Fruit fly (Drosophila melanogaster) whole organism, embryonic: ENCODE data around the gene CG7912.
A peak's percentile ranks its signal among the peaks of the same experiment; 100 is the strongest.

Source experiments
- ATbp ChIP-seq: fragments of 200-800 bp; sonication (Bioruptor generic); optimal IDR thresholded peaks from 2 replicates; lab custom pipeline; 2017; ENCODE audit warnings: missing biosample characterization, mild to moderate bottlenecking, missing genetic modification characterization, missing genetic modification reagents
- Adf1 ChIP-seq: fragments of 200-800 bp; sonication (Bioruptor generic); IDR thresholded peaks from 2 replicates; pipeline ENCODE4 v1.3.6; 2022; ENCODE audit warnings: missing biosample characterization, missing genetic modification characterization
- Aef1 ChIP-seq: fragments of 200-800 bp; sonication (Bioruptor generic); IDR thresholded peaks from 3 replicates; pipeline ENCODE4 v1.3.6; 2022; ENCODE audit warnings: missing biosample characterization, missing genetic modification characterization
- CG12219 ChIP-seq: fragments of 200-800 bp; sonication (Bioruptor generic); optimal IDR thresholded peaks from 3 replicates; lab custom pipeline; 2018; ENCODE audit warnings: missing biosample characterization, mild to moderate bottlenecking, missing genetic modification characterization
- CG1233 ChIP-seq: fragments of 200-800 bp; sonication (Bioruptor generic); optimal IDR thresholded peaks from 4 replicates; lab custom pipeline; 2018; ENCODE audit warnings: missing biosample characterization, mild to moderate bottlenecking, missing genetic modification characterization
- CG12659 ChIP-seq: fragments of 200-800 bp; sonication (Bioruptor generic); optimal IDR thresholded peaks from 3 replicates; lab custom pipeline; 2017; ENCODE audit warnings: mild to moderate bottlenecking, missing biosample characterization, missing genetic modification reagents, missing genetic modification characterization
- CG13296 ChIP-seq: fragments of 200-800 bp; sonication (Bioruptor generic); optimal IDR thresholded peaks from 3 replicates; lab custom pipeline; 2018; ENCODE audit warnings: missing biosample characterization, mild to moderate bottlenecking, missing genetic modification characterization
- CG15601 ChIP-seq: fragments of 200-800 bp; sonication (Bioruptor generic); optimal IDR thresholded peaks from 3 replicates; lab custom pipeline; 2019; ENCODE audit warnings: missing biosample characterization, mild to moderate bottlenecking, missing genetic modification characterization, moderate library complexity
- CG1647 ChIP-seq: fragments of 200-800 bp; sonication (Bioruptor generic); optimal IDR thresholded peaks from 3 replicates; lab custom pipeline; 2016; ENCODE audit warnings: missing biosample characterization, missing genetic modification characterization
- CG17186 ChIP-seq: fragments of 200-800 bp; sonication (Bioruptor generic); optimal IDR thresholded peaks from 3 replicates; lab custom pipeline; 2017; ENCODE audit warnings: missing biosample characterization, missing genetic modification reagents, missing genetic modification characterization
- CG2120 ChIP-seq: fragments of 200-800 bp; sonication (Bioruptor generic); optimal IDR thresholded peaks from 3 replicates; lab custom pipeline; 2016; ENCODE audit warnings: missing biosample characterization, missing genetic modification characterization
- CG2875 ChIP-seq: fragments of 200-800 bp; sonication (Bioruptor generic); optimal IDR thresholded peaks from 2 replicates; lab custom pipeline; 2017; ENCODE audit warnings: missing biosample characterization, mild to moderate bottlenecking, missing genetic modification characterization, missing genetic modification reagents
- CG6175 ChIP-seq: fragments of 200-800 bp; sonication (Bioruptor generic); IDR thresholded peaks from 3 replicates; pipeline ENCODE4 v1.3.6; 2022; ENCODE audit warnings: missing biosample characterization, missing genetic modification characterization
- CG7357 ChIP-seq: fragments of 200-800 bp; sonication (Bioruptor generic); IDR thresholded peaks from 3 replicates; pipeline ENCODE4 v1.3.6; 2022; ENCODE audit warnings: missing biosample characterization, missing genetic modification characterization
- CG7372 ChIP-seq: fragments of 200-800 bp; sonication (Bioruptor generic); IDR thresholded peaks from 2 replicates; pipeline ENCODE4 v1.3.6; 2022; ENCODE audit warnings: missing biosample characterization, missing genetic modification characterization
- CG7839 ChIP-seq: fragments of 200-800 bp; sonication (Bioruptor generic); optimal IDR thresholded peaks from 3 replicates; lab custom pipeline; 2018; ENCODE audit warnings: missing biosample characterization, mild to moderate bottlenecking, missing genetic modification characterization, moderate library complexity
- CG7928 ChIP-seq: fragments of 200-800 bp; sonication (Bioruptor generic); optimal IDR thresholded peaks from 2 replicates; lab custom pipeline; 2017; ENCODE audit warnings: missing biosample characterization, mild to moderate bottlenecking, missing genetic modification characterization
- CG8478 ChIP-seq: fragments of >200 bp; optimal IDR thresholded peaks from 2 replicates; lab custom pipeline; 2018
- CG9817 ChIP-seq: fragments of 200-800 bp; sonication (Bioruptor generic); optimal IDR thresholded peaks from 2 replicates; lab custom pipeline; 2018; ENCODE audit warnings: missing biosample characterization, mild to moderate bottlenecking, missing genetic modification characterization, moderate library complexity
- D19B ChIP-seq: fragments of 200-800 bp; sonication (Bioruptor generic); optimal IDR thresholded peaks from 2 replicates; lab custom pipeline; 2017; ENCODE audit warnings: missing biosample characterization, mild to moderate bottlenecking, missing genetic modification characterization
- H15 ChIP-seq: fragments of 200-800 bp; sonication (Bioruptor generic); IDR thresholded peaks from 3 replicates; pipeline ENCODE4 v1.3.6; 2022; ENCODE audit warnings: missing biosample characterization, missing genetic modification characterization
- HmgD ChIP-seq: fragments of 200-800 bp; sonication (Bioruptor generic); optimal IDR thresholded peaks from 3 replicates; lab custom pipeline; 2016; ENCODE audit warnings: missing biosample characterization, missing genetic modification characterization
- Hr78 ChIP-seq, 2 experiments: fragments of 200-800 bp in 1 of 2; fragments of >200 bp in 1 of 2; sonication (Bioruptor generic) in 1 of 2; optimal IDR thresholded peaks; 2 replicates each; lab custom pipeline; 2017 to 2019; ENCODE audit warnings: missing biosample characterization in 2 of 2, missing genetic modification characterization in 2 of 2, mild to moderate bottlenecking in 1 of 2, moderate library complexity in 1 of 2
- Oaz ChIP-seq: fragments of 200-800 bp; sonication (Bioruptor generic); IDR thresholded peaks from 2 replicates; pipeline ENCODE4 v1.3.6; 2022; ENCODE audit warnings: missing biosample characterization, missing genetic modification characterization
- Ravus ChIP-seq: fragments of 200-800 bp; sonication (Bioruptor generic); IDR thresholded peaks from 2 replicates; pipeline ENCODE4 v1.3.6; 2022; ENCODE audit warnings: missing biosample characterization, missing genetic modification characterization
- Rx ChIP-seq: fragments of 200-800 bp; sonication (Bioruptor generic); IDR thresholded peaks from 2 replicates; pipeline ENCODE4 v1.3.6; 2022; ENCODE audit warnings: missing biosample characterization, missing genetic modification characterization
- Scr ChIP-seq: fragments of 200-800 bp; sonication (Bioruptor generic); IDR thresholded peaks from 2 replicates; pipeline ENCODE4 v1.3.6; 2022; ENCODE audit warnings: missing biosample characterization, missing genetic modification characterization; ENCODE audit not compliant: partially characterized antibody
- Six4 ChIP-seq: fragments of 200-800 bp; sonication (Bioruptor generic); optimal IDR thresholded peaks from 2 replicates; lab custom pipeline; 2016; ENCODE audit warnings: missing biosample characterization, missing genetic modification characterization
- Trl ChIP-seq, 3 experiments: fragments of >200 bp in 2 of 3; fragments of 200-800 bp in 1 of 3; sonication (Bioruptor generic) in 1 of 3; optimal IDR thresholded peaks; 2 replicates in 1 of 3; 3 replicates in 2 of 3; lab custom pipeline; 2016 to 2017; ENCODE audit warnings: missing biosample characterization in 1 of 3, missing genetic modification characterization in 1 of 3
- bbx ChIP-seq: fragments of 200-800 bp; sonication (Bioruptor generic); IDR thresholded peaks from 2 replicates; pipeline ENCODE4 v1.3.6; 2022; ENCODE audit warnings: missing biosample characterization, missing genetic modification characterization; ENCODE audit not compliant: partially characterized antibody
- bowl ChIP-seq: fragments of 200-800 bp; sonication (Bioruptor generic); IDR thresholded peaks from 2 replicates; pipeline ENCODE4 v1.3.6; 2022; ENCODE audit warnings: missing biosample characterization, missing genetic modification characterization
- cg ChIP-seq: fragments of 200-800 bp; sonication (Bioruptor generic); optimal IDR thresholded peaks from 3 replicates; lab custom pipeline; 2019; ENCODE audit warnings: missing biosample characterization, mild to moderate bottlenecking, missing genetic modification characterization, moderate library complexity
- chif ChIP-seq, 2 experiments: fragments of 200-800 bp; sonication (Bioruptor generic); optimal IDR thresholded peaks; 3 replicates each; lab custom pipeline; 2016; ENCODE audit warnings: missing biosample characterization in 2 of 2, missing genetic modification characterization in 2 of 2
- dysf ChIP-seq: fragments of 200-800 bp; sonication (Bioruptor generic); IDR thresholded peaks from 3 replicates; pipeline ENCODE4 v1.3.6; 2022; ENCODE audit warnings: missing biosample characterization, missing genetic modification characterization
- gem ChIP-seq: fragments of 200-800 bp; sonication (Bioruptor generic); optimal IDR thresholded peaks from 2 replicates; lab custom pipeline; 2019; ENCODE audit warnings: missing biosample characterization, mild to moderate bottlenecking, missing genetic modification characterization, moderate library complexity
- gfzf ChIP-seq: fragments of 200-800 bp; sonication (Bioruptor generic); optimal IDR thresholded peaks from 2 replicates; lab custom pipeline; 2016; ENCODE audit warnings: missing biosample characterization, mild to moderate bottlenecking, missing genetic modification characterization, moderate library complexity
- h ChIP-seq: fragments of >200 bp; optimal IDR thresholded peaks from 2 replicates; lab custom pipeline; 2017
- nmo ChIP-seq: fragments of 200-800 bp; sonication (Bioruptor generic); optimal IDR thresholded peaks from 2 replicates; lab custom pipeline; 2018; ENCODE audit warnings: missing biosample characterization, mild to moderate bottlenecking, missing genetic modification characterization, moderate library complexity
- org-1 ChIP-seq: fragments of 200-800 bp; sonication (Bioruptor generic); optimal IDR thresholded peaks from 2 replicates; lab custom pipeline; 2017; ENCODE audit warnings: missing biosample characterization, missing genetic modification characterization
- phol ChIP-seq: fragments of 200-800 bp; sonication (Bioruptor generic); optimal IDR thresholded peaks from 3 replicates; lab custom pipeline; 2018; ENCODE audit warnings: missing biosample characterization, mild to moderate bottlenecking, missing genetic modification characterization, moderate library complexity
- prd ChIP-seq, 3 experiments: fragments of >200 bp in 2 of 3; fragments of 200-800 bp in 1 of 3; sonication (Bioruptor generic) in 1 of 3; optimal IDR thresholded peaks in 2 of 3; IDR thresholded peaks in 1 of 3; 2 replicates in 2 of 3; 3 replicates in 1 of 3; pipeline versions ENCODE4 v1.3.6 to Lab custom; 2017 to 2022; ENCODE audit warnings: missing biosample characterization in 1 of 3, missing genetic modification characterization in 1 of 3
- schlank ChIP-seq: fragments of 200-800 bp; sonication (Bioruptor generic); optimal IDR thresholded peaks from 2 replicates; lab custom pipeline; 2018; ENCODE audit warnings: missing biosample characterization, mild to moderate bottlenecking, missing genetic modification characterization
- sens-2 ChIP-seq: fragments of 200-800 bp; sonication (Bioruptor generic); IDR thresholded peaks from 2 replicates; pipeline ENCODE4 v1.3.6; 2022; ENCODE audit warnings: missing biosample characterization, missing genetic modification characterization
- sug ChIP-seq: fragments of 200-800 bp; optimal IDR thresholded peaks from 2 replicates; lab custom pipeline; 2019; ENCODE audit warnings: missing biosample characterization, mild to moderate bottlenecking, missing genetic modification characterization, moderate library complexity
- tap ChIP-seq: fragments of 200-800 bp; optimal IDR thresholded peaks from 3 replicates; lab custom pipeline; 2019; ENCODE audit warnings: missing biosample characterization, mild to moderate bottlenecking, missing genetic modification characterization, moderate library complexity
- tio ChIP-seq: fragments of 200-800 bp; sonication (Bioruptor generic); optimal IDR thresholded peaks from 2 replicates; lab custom pipeline; 2017; ENCODE audit warnings: missing biosample characterization, missing genetic modification characterization, inconsistent platforms
- unc-4 ChIP-seq: fragments of 200-800 bp; sonication (Bioruptor generic); IDR thresholded peaks from 2 replicates; pipeline ENCODE4 v1.3.6; 2022; ENCODE audit warnings: missing biosample characterization, missing genetic modification characterization; ENCODE audit not compliant: partially characterized antibody
- vfl ChIP-seq: fragments of 200-800 bp; sonication (Bioruptor generic); optimal IDR thresholded peaks from 2 replicates; lab custom pipeline; 2016; ENCODE audit warnings: missing biosample characterization, missing genetic modification characterization

The CG7912 gene

dm6 chr3R:30058057-30058868 lies 49.3 kb upstream of the CG7912 start, which contains the start of gene sima (continued):
- no peak for TF ChIP-seq H15 (GFP tag; lab: Robert Waterston, UW)
- peak; percentile 1 for TF ChIP-seq CG9817 (tag; lab: Kevin White, UChicago)
- peak; percentile 32; the same call in 1 of the 2 replicates for TF ChIP-seq Scr (GFP tag; lab: Robert Waterston, UW)
- TF ChIP-seq ATbp: no peak
- no peak for TF ChIP-seq Six4 (GFP tag; lab: Kevin White, UChicago)
- no peak for TF ChIP-seq Ravus
- TF ChIP-seq Hr78 (GFP tag; optimal IDR thresholded peaks at IDR 0.05; lab: Kevin White, UChicago): no peak
- TF ChIP-seq CG1647 (GFP tag; lab: Kevin White, UChicago): no peak
- no peak for TF ChIP-seq CG7357 (GFP tag; lab: Robert Waterston, UW)
- TF ChIP-seq CG1233 (GFP tag; lab: Kevin White, UChicago): no peak
- TF ChIP-seq CG12659 (GFP tag; lab: Kevin White, UChicago): peak; percentile 61
- no peak for TF ChIP-seq CG2875 (GFP tag; lab: Kevin White, UChicago)
- TF ChIP-seq CG17186 (GFP tag; lab: Kevin White, UChicago): no peak
- no peak for TF ChIP-seq Trl (optimal IDR thresholded peaks at IDR 0.05; lab: Kevin White, UChicago)
- peak; percentile 35 for TF ChIP-seq Trl (GFP tag; optimal IDR thresholded peaks at IDR 0.05; lab: Kevin White, UChicago)
- no peak for TF ChIP-seq dysf
- peak; percentile 47 for TF ChIP-seq CG7839 (tag; lab: Kevin White, UChicago)
- TF ChIP-seq org-1: no peak
- TF ChIP-seq tap: peak; percentile 3
- TF ChIP-seq nmo: peak; percentile 51
- peak; percentile 40 for TF ChIP-seq CG15601 (tag; lab: Kevin White, UChicago)
- TF ChIP-seq CG7928: no peak
- TF ChIP-seq CG8478: no peak
- TF ChIP-seq vfl: peak; percentile 29
- no peak for TF ChIP-seq Oaz (GFP tag; lab: Robert Waterston, UW)
- no peak for TF ChIP-seq CG12219 (GFP tag; lab: Kevin White, UChicago)
- TF ChIP-seq Adf1 (GFP tag; lab: Robert Waterston, UW): peak; percentile 24; the same call in 1 of the 2 replicates
- peak; percentile 4 to 18 for TF ChIP-seq chif (GFP tag; optimal IDR thresholded peaks at IDR 0.05; lab: Kevin White, UChicago)
- peak; percentile 27 for TF ChIP-seq gem
- no peak for TF ChIP-seq prd (optimal IDR thresholded peaks at IDR 0.05; lab: Kevin White, UChicago)
- TF ChIP-seq prd (GFP tag; IDR thresholded peaks at IDR 0.05; lab: Robert Waterston, UW): peak; percentile 53; the same call in 1 of the 3 replicates
- TF ChIP-seq sens-2: no peak
- TF ChIP-seq D19B (GFP tag; lab: Kevin White, UChicago): no peak
- no peak for TF ChIP-seq bowl
- no peak for TF ChIP-seq Aef1 (GFP tag; lab: Robert Waterston, UW)
- peak; percentile 96 for TF ChIP-seq gfzf (GFP tag; lab: Kevin White, UChicago)
- TF ChIP-seq h (lab: Kevin White, UChicago): no peak
- no peak for TF ChIP-seq tio (GFP tag; lab: Kevin White, UChicago)
- TF ChIP-seq CG7372 (GFP tag; lab: Robert Waterston, UW): no peak
- TF ChIP-seq sug (tag; lab: Kevin White, UChicago): peak; percentile 32
- no peak for TF ChIP-seq bbx (GFP tag; lab: Robert Waterston, UW)
- 0 out of 2 replicates have a peak, but pooled peaks have one; percentile 19 for TF ChIP-seq unc-4 (GFP tag; lab: Robert Waterston, UW)
- TF ChIP-seq Rx (GFP tag; lab: Robert Waterston, UW): no peak
- peak; percentile 37 for TF ChIP-seq phol (tag; lab: Kevin White, UChicago)
- no peak for TF ChIP-seq HmgD (GFP tag; lab: Kevin White, UChicago)
- TF ChIP-seq CG2120 (GFP tag; lab: Kevin White, UChicago): peak; percentile 65
- no peak for TF ChIP-seq CG6175 (GFP tag; lab: Robert Waterston, UW)
- peak; percentile 36 for TF ChIP-seq CG13296 (GFP tag; lab: Kevin White, UChicago)
- peak; percentile 88 for TF ChIP-seq cg (GFP tag; lab: Kevin White, UChicago)
- TF ChIP-seq schlank: no peak
